Fruit fly (Drosophila melanogaster) whole organism, embryonic: Measurements from ENCODE around the gene CG33230.
A peak's percentile ranks its signal among the peaks of the same experiment; 100 is the strongest.

Experiments used
- C15 ChIP-seq: fragments of 200-800 bp; sonication (Bioruptor generic); IDR thresholded peaks from 3 replicates; pipeline ENCODE4 v1.3.6; 2022; ENCODE audit warnings: missing biosample characterization, missing genetic modification characterization
- CG11093 ChIP-seq: fragments of 200-800 bp; sonication (Bioruptor generic); IDR thresholded peaks from 3 replicates; pipeline ENCODE4 v1.3.6; 2022; ENCODE audit warnings: missing biosample characterization, missing genetic modification characterization
- CG11696 ChIP-seq: fragments of 200-800 bp; sonication (Bioruptor generic); IDR thresholded peaks from 2 replicates; pipeline ENCODE4 v1.3.6; 2022; ENCODE audit warnings: missing biosample characterization, missing genetic modification characterization
- CG12071 ChIP-seq: fragments of 200-800 bp; sonication (Bioruptor generic); optimal IDR thresholded peaks from 3 replicates; lab custom pipeline; 2018; ENCODE audit warnings: missing biosample characterization, mild to moderate bottlenecking, missing genetic modification characterization
- CG12299 ChIP-seq: fragments of 200-800 bp; sonication (Bioruptor generic); optimal IDR thresholded peaks from 2 replicates; lab custom pipeline; 2018; ENCODE audit warnings: missing biosample characterization, mild to moderate bottlenecking, missing genetic modification characterization
- CG13624 ChIP-seq: fragments of 200-800 bp; sonication (Bioruptor generic); optimal IDR thresholded peaks from 2 replicates; lab custom pipeline; 2016; ENCODE audit warnings: missing biosample characterization, missing genetic modification characterization
- CG14014 ChIP-seq: fragments of 200-800 bp; sonication (Bioruptor generic); IDR thresholded peaks from 2 replicates; pipeline ENCODE4 v1.3.6; 2022; ENCODE audit warnings: missing biosample characterization, missing genetic modification characterization
- CG15269 ChIP-seq: fragments of 200-800 bp; sonication (Bioruptor generic); optimal IDR thresholded peaks from 2 replicates; lab custom pipeline; 2018; ENCODE audit warnings: missing biosample characterization, mild to moderate bottlenecking, missing genetic modification characterization, moderate library complexity
- CG15479 ChIP-seq: fragments of 200-800 bp; sonication (Bioruptor generic); optimal IDR thresholded peaks from 3 replicates; lab custom pipeline; 2019; ENCODE audit warnings: missing biosample characterization, mild to moderate bottlenecking, missing genetic modification characterization, moderate library complexity
- CG17186 ChIP-seq: fragments of 200-800 bp; sonication (Bioruptor generic); optimal IDR thresholded peaks from 3 replicates; lab custom pipeline; 2017; ENCODE audit warnings: missing biosample characterization, missing genetic modification reagents, missing genetic modification characterization
- CG2199 ChIP-seq: fragments of 200-800 bp; sonication (Bioruptor generic); IDR thresholded peaks from 3 replicates; pipeline ENCODE4 v1.3.6; 2022; ENCODE audit warnings: missing biosample characterization, missing genetic modification characterization
- CG31365 ChIP-seq: fragments of 200-800 bp; sonication (Bioruptor generic); optimal IDR thresholded peaks from 2 replicates; lab custom pipeline; 2018; ENCODE audit warnings: missing biosample characterization, mild to moderate bottlenecking, missing genetic modification characterization
- CG31388 ChIP-seq: fragments of 200-800 bp; sonication (Bioruptor generic); optimal IDR thresholded peaks from 2 replicates; lab custom pipeline; 2016; ENCODE audit warnings: missing biosample characterization, missing genetic modification characterization
- CG32532 ChIP-seq: fragments of 200-800 bp; sonication (Bioruptor generic); IDR thresholded peaks from 2 replicates; pipeline ENCODE4 v1.3.6; 2022; ENCODE audit warnings: missing biosample characterization, missing genetic modification characterization
- CG4328 ChIP-seq: fragments of 200-800 bp; sonication (Bioruptor generic); optimal IDR thresholded peaks from 3 replicates; lab custom pipeline; 2017; ENCODE audit warnings: missing biosample characterization, missing genetic modification reagents, missing genetic modification characterization
- CG6254 ChIP-seq: fragments of 200-800 bp; sonication (Bioruptor generic); optimal IDR thresholded peaks from 3 replicates; lab custom pipeline; 2017; ENCODE audit warnings: mild to moderate bottlenecking, missing biosample characterization, missing genetic modification reagents, missing genetic modification characterization
- CG6813 ChIP-seq: fragments of 200-800 bp; sonication (Bioruptor generic); optimal IDR thresholded peaks from 2 replicates; lab custom pipeline; 2017; ENCODE audit warnings: missing biosample characterization, missing genetic modification characterization, mild to moderate bottlenecking, moderate library complexity, missing genetic modification reagents
- CG7786 ChIP-seq: fragments of 200-800 bp; sonication (Bioruptor generic); optimal IDR thresholded peaks from 2 replicates; lab custom pipeline; 2016; ENCODE audit warnings: missing biosample characterization, missing genetic modification characterization
- CG8290 ChIP-seq, 3 experiments: fragments of 200-800 bp; sonication (Bioruptor generic); optimal IDR thresholded peaks; 2 replicates each; lab custom pipeline; 2016 to 2019; ENCODE audit warnings: missing biosample characterization in 3 of 3, missing genetic modification characterization in 3 of 3, mild to moderate bottlenecking in 2 of 3, moderate library complexity in 1 of 3
- CG8765 ChIP-seq: fragments of 200-800 bp; sonication (Bioruptor generic); IDR thresholded peaks from 2 replicates; pipeline ENCODE4 v1.3.6; 2022; ENCODE audit warnings: missing biosample characterization, missing genetic modification characterization
- CG8924 ChIP-seq: fragments of 200-800 bp; optimal IDR thresholded peaks from 3 replicates; lab custom pipeline; 2019; ENCODE audit warnings: missing biosample characterization, mild to moderate bottlenecking, missing genetic modification characterization, moderate library complexity
- CG9437 ChIP-seq: fragments of 200-800 bp; sonication (Bioruptor generic); optimal IDR thresholded peaks from 2 replicates; lab custom pipeline; 2018; ENCODE audit warnings: missing biosample characterization, mild to moderate bottlenecking, missing genetic modification characterization
- Dad ChIP-seq: fragments of 200-800 bp; sonication (Bioruptor generic); optimal IDR thresholded peaks from 3 replicates; lab custom pipeline; 2016; ENCODE audit warnings: missing biosample characterization, missing genetic modification characterization
- Ets97D ChIP-seq: fragments of 200-800 bp; sonication (Bioruptor generic); optimal IDR thresholded peaks from 3 replicates; lab custom pipeline; 2016; ENCODE audit warnings: missing biosample characterization, missing genetic modification characterization
- Hey ChIP-seq: fragments of 200-800 bp; sonication (Bioruptor generic); optimal IDR thresholded peaks from 3 replicates; lab custom pipeline; 2018; ENCODE audit warnings: missing biosample characterization, mild to moderate bottlenecking, missing genetic modification characterization
- Hr51 ChIP-seq, 2 experiments: fragments of 200-800 bp; sonication (Bioruptor generic); optimal IDR thresholded peaks; 2 replicates in 1 of 2; 3 replicates in 1 of 2; lab custom pipeline; 2016 to 2018; ENCODE audit warnings: missing biosample characterization in 2 of 2, missing genetic modification characterization in 2 of 2, mild to moderate bottlenecking in 1 of 2, moderate library complexity in 1 of 2
- Hr78 ChIP-seq, 2 experiments: fragments of 200-800 bp in 1 of 2; fragments of >200 bp in 1 of 2; sonication (Bioruptor generic) in 1 of 2; optimal IDR thresholded peaks; 2 replicates each; lab custom pipeline; 2017 to 2019; ENCODE audit warnings: missing biosample characterization in 2 of 2, missing genetic modification characterization in 2 of 2, mild to moderate bottlenecking in 1 of 2, moderate library complexity in 1 of 2
- Lim3 ChIP-seq: fragments of 200-800 bp; sonication (Bioruptor generic); IDR thresholded peaks from 2 replicates; pipeline ENCODE4 v1.3.6; 2022; ENCODE audit warnings: missing biosample characterization, missing genetic modification characterization
- Med ChIP-seq: fragments of 200-800 bp; sonication (Bioruptor generic); peaks from one replicate; lab custom pipeline; 2016; ENCODE audit warnings: missing biosample characterization, missing genetic modification characterization, mild to moderate bottlenecking, inconsistent platforms, moderate library complexity
- NC2β ChIP-seq: fragments of 200-800 bp; sonication (Bioruptor generic); optimal IDR thresholded peaks from 2 replicates; lab custom pipeline; 2016; ENCODE audit warnings: missing biosample characterization, missing genetic modification characterization
- Scr ChIP-seq: fragments of 200-800 bp; sonication (Bioruptor generic); IDR thresholded peaks from 2 replicates; pipeline ENCODE4 v1.3.6; 2022; ENCODE audit warnings: missing biosample characterization, missing genetic modification characterization; ENCODE audit not compliant: partially characterized antibody
- YL-1 ChIP-seq: fragments of 200-800 bp; sonication (Bioruptor generic); optimal IDR thresholded peaks from 3 replicates; lab custom pipeline; 2017; ENCODE audit warnings: missing biosample characterization, mild to moderate bottlenecking, missing genetic modification characterization
- bab2 ChIP-seq: fragments of 200-800 bp; sonication (Bioruptor generic); optimal IDR thresholded peaks from 2 replicates; lab custom pipeline; 2016; ENCODE audit warnings: missing biosample characterization, missing genetic modification characterization
- dimm ChIP-seq: fragments of 200-800 bp; sonication (Bioruptor generic); IDR thresholded peaks from 2 replicates; pipeline ENCODE4 v1.3.6; 2022; ENCODE audit warnings: missing biosample characterization, missing genetic modification characterization
- dmrt11E ChIP-seq: fragments of 200-800 bp; sonication (Bioruptor generic); optimal IDR thresholded peaks from 3 replicates; lab custom pipeline; 2018; ENCODE audit warnings: missing biosample characterization, mild to moderate bottlenecking, missing genetic modification characterization, moderate library complexity
- ems ChIP-seq: fragments of 200-800 bp; sonication (Bioruptor generic); optimal IDR thresholded peaks from 3 replicates; lab custom pipeline; 2016; ENCODE audit warnings: missing biosample characterization, missing genetic modification characterization
- gcm2 ChIP-seq: fragments of 200-800 bp; sonication (Bioruptor generic); optimal IDR thresholded peaks from 2 replicates; lab custom pipeline; 2016; ENCODE audit warnings: missing biosample characterization, missing genetic modification characterization
- gfzf ChIP-seq: fragments of 200-800 bp; sonication (Bioruptor generic); optimal IDR thresholded peaks from 2 replicates; lab custom pipeline; 2016; ENCODE audit warnings: missing biosample characterization, mild to moderate bottlenecking, missing genetic modification characterization, moderate library complexity
- hth ChIP-seq: fragments of >200 bp; optimal IDR thresholded peaks from 2 replicates; lab custom pipeline; 2017; ENCODE audit warnings: inconsistent platforms
- insv ChIP-seq, 2 experiments: fragments of 200-800 bp; sonication (Bioruptor generic); optimal IDR thresholded peaks; 3 replicates each; lab custom pipeline; 2016 to 2018; ENCODE audit warnings: missing biosample characterization in 2 of 2, missing genetic modification characterization in 2 of 2
- mam ChIP-seq: fragments of 200-800 bp; sonication (Bioruptor generic); optimal IDR thresholded peaks from 3 replicates; lab custom pipeline; 2016; ENCODE audit warnings: missing biosample characterization, missing genetic modification characterization
- nau ChIP-seq: fragments of 200-800 bp; sonication (Bioruptor generic); optimal IDR thresholded peaks from 3 replicates; lab custom pipeline; 2017; ENCODE audit warnings: missing biosample characterization, mild to moderate bottlenecking, missing genetic modification characterization, missing genetic modification reagents
- run ChIP-seq: fragments of 200-800 bp; sonication (Bioruptor generic); optimal IDR thresholded peaks from 3 replicates; lab custom pipeline; 2018; ENCODE audit warnings: missing biosample characterization, mild to moderate bottlenecking, missing genetic modification characterization
- schlank ChIP-seq: fragments of 200-800 bp; sonication (Bioruptor generic); optimal IDR thresholded peaks from 2 replicates; lab custom pipeline; 2018; ENCODE audit warnings: missing biosample characterization, mild to moderate bottlenecking, missing genetic modification characterization
- ssp ChIP-seq: fragments of 200-800 bp; sonication (Bioruptor generic); IDR thresholded peaks from 2 replicates; pipeline ENCODE4 v1.3.6; 2022; ENCODE audit warnings: missing biosample characterization, missing genetic modification characterization
- tap ChIP-seq: fragments of 200-800 bp; optimal IDR thresholded peaks from 3 replicates; lab custom pipeline; 2019; ENCODE audit warnings: missing biosample characterization, mild to moderate bottlenecking, missing genetic modification characterization, moderate library complexity
- toy ChIP-seq: fragments of 200-800 bp; sonication (Bioruptor generic); IDR thresholded peaks from 2 replicates; pipeline ENCODE4 v1.3.6; 2022; ENCODE audit warnings: missing biosample characterization, missing genetic modification characterization
- ttk ChIP-seq: fragments of 200-800 bp; sonication (Bioruptor generic); IDR thresholded peaks from 2 replicates; pipeline ENCODE4 v2.1.2; 2022; ENCODE audit warnings: missing biosample characterization, missing genetic modification characterization
- zfh2 ChIP-seq: fragments of 200-800 bp; sonication (Bioruptor generic); optimal IDR thresholded peaks from 2 replicates; lab custom pipeline; 2016; ENCODE audit warnings: missing biosample characterization, missing genetic modification characterization

Gene CG33230

dm6 chr3L:1644920-1645567 lies 26.8 kb downstream of the CG33230 start, which contains the start of the genes alphaCOP and CG13919 (continued):
- TF ChIP-seq CG2199 (peak; percentile 69; the same call in 1 of the 3 replicates), bab2 (GFP tag; lab: Kevin White, UChicago) (peak; percentile 96), dimm (GFP tag; lab: Robert Waterston, UW) (peak; percentile 95), hth (lab: Kevin White, UChicago) (no peak), mam (GFP tag; lab: Kevin White, UChicago) (peak; percentile 95), Dad (GFP tag; lab: Kevin White, UChicago) (peak; percentile 84), CG32532 (GFP tag; lab: Robert Waterston, UW) (peak; percentile 97), ems (GFP tag; lab: Kevin White, UChicago) (peak; percentile 96), YL-1 (GFP tag; lab: Kevin White, UChicago) (peak; percentile 98), Hr78 (GFP tag; optimal IDR thresholded peaks at IDR 0.05; lab: Kevin White, UChicago) (peak in 1 of 2 experiments; percentile 93), Ets97D (GFP tag; lab: Kevin White, UChicago) (peak; percentile 90), gcm2 (GFP tag; lab: Kevin White, UChicago) (peak; percentile 90), CG11696 (GFP tag; lab: Robert Waterston, UW) (peak; percentile 88), CG11093 (GFP tag; lab: Robert Waterston, UW) (peak; percentile 97), gfzf (peak; percentile 24), CG15269 (tag; lab: Kevin White, UChicago) (peak; percentile 97), Med (GFP tag; lab: Kevin White, UChicago) (peak; percentile 99), Hey (tag; lab: Kevin White, UChicago) (peak; percentile 74), CG17186 (peak; percentile 76), zfh2 (GFP tag; lab: Kevin White, UChicago) (peak; percentile 93), run (peak; percentile 90), CG15479 (GFP tag; lab: Kevin White, UChicago) (peak; percentile 52), C15 (peak; percentile 91), CG12299 (peak; percentile 92), CG14014 (peak; percentile 96), ssp (peak; percentile 92), nau (GFP tag; lab: Kevin White, UChicago) (no peak), CG8924 (tag; lab: Kevin White, UChicago) (peak; percentile 97), CG7786 (GFP tag; lab: Kevin White, UChicago) (peak; percentile 87), CG4328 (peak; percentile 85), schlank (tag; lab: Kevin White, UChicago) (peak; percentile 88), dmrt11E (peak; percentile 97), CG6813 (GFP tag; lab: Kevin White, UChicago) (peak; percentile 75), NC2β (GFP tag; lab: Kevin White, UChicago) (peak; percentile 88), CG9437 (GFP tag; lab: Kevin White, UChicago) (peak; percentile 94), CG6254 (peak; percentile 88), CG13624 (peak; percentile 97), Hr51 (GFP tag; optimal IDR thresholded peaks at IDR 0.05; lab: Kevin White, UChicago) (peak; percentile 93 to 97), ttk (GFP tag; lab: Robert Waterston, UW) (peak; percentile 96), CG31365 (tag; lab: Kevin White, UChicago) (peak; percentile 65), CG8290 (GFP tag; optimal IDR thresholded peaks at IDR 0.05; lab: Kevin White, UChicago) (peak; percentile 97), CG8290 (tag; optimal IDR thresholded peaks at IDR 0.05; lab: Kevin White, UChicago) (peak; percentile 79 to 85), toy (GFP tag; lab: Robert Waterston, UW) (peak; percentile 92), insv (GFP tag; optimal IDR thresholded peaks at IDR 0.05; lab: Kevin White, UChicago) (peak in 1 of 2 experiments; percentile 65), CG31388 (GFP tag; lab: Kevin White, UChicago) (peak; percentile 89), CG12071 (peak; percentile 81), tap (tag; lab: Kevin White, UChicago) (peak; percentile 92), Lim3 (GFP tag; lab: Robert Waterston, UW) (peak; percentile 92), Scr (no peak), CG8765 (GFP tag; lab: Robert Waterston, UW) (peak; percentile 94)
